Worm (Caenorhabditis elegans): ENCODE results near the gene srbc-54.

srbc-54 gene

DNA sequence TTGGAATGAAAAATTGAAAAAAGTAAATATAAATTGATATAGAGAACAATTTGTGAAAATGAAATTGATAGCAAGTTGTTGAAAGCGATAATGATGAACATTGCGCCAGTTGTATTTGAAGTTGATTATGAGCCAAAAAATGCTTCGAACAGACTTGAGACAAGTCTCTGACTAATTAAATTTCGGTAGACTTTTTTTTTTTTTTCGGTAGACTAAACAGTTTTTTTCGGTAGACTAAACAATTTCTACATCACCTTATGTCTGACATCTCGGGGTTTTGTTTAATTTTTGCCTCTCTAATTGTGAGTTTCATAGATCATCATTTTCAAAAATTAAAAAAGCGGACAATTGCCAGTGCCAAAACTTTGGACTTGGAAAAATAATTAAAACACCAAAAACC is at the start of gene srbc-54:
srbc-54 (minus strand) TSS at position 101 of the 400 bp plus-strand sequence.
- TF ChIP-seq ZK546.5 (tag; optimal IDR thresholded peaks at IDR 0.05) (no peak), nhr-76 (tag; optimal IDR thresholded peaks at IDR 0.05) (no peak), unc-39 (tag; optimal IDR thresholded peaks at IDR 0.05) (no peak), ama-1 (optimal IDR thresholded peaks at IDR 0.05) (no peak), hmg-11 (tag; optimal IDR thresholded peaks at IDR 0.05) (no peak), nhr-67 (tag; optimal IDR thresholded peaks at IDR 0.05) (no peak), elt-3 (tag; optimal IDR thresholded peaks at IDR 0.05) (no peak), ceh-16 (tag; optimal IDR thresholded peaks at IDR 0.05) (no peak), nhr-23 (tag; optimal IDR thresholded peaks at IDR 0.05) (no peak), nhr-237 (tag; optimal IDR thresholded peaks at IDR 0.05) (no peak), nhr-11 (tag; optimal IDR thresholded peaks at IDR 0.05) (no peak), fos-1 (tag; optimal IDR thresholded peaks at IDR 0.05) (no peak), snpc-4 (tag; optimal IDR thresholded peaks at IDR 0.05) (no peak), nhr-12 (tag; optimal IDR thresholded peaks at IDR 0.05) (no peak), egl-27 (tag; optimal IDR thresholded peaks at IDR 0.05) (no peak), elt-2 (tag; optimal IDR thresholded peaks at IDR 0.05) (no peak), lsy-12 (tag; optimal IDR thresholded peaks at IDR 0.05) (no peak), nhr-77 (tag; optimal IDR thresholded peaks at IDR 0.05) (no peak)

DNA sequence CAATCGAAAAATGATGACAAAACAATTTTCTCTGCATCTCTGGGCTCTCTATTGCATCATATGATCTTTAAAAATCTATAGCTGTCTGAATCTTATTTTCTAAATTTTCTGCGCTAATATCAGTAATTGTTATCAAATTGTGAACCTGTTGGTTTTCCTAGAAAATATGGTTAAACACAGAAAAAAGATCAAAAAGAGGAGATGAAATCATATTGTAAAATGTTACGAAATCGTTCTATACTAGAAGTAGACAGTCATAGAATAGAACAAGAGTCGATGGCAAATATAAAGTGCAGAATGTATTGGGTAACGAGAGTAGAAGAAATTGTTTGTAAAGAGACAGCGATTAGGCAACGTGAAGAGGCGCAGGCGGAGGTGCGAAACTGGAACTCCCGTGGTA is 47.2 kb upstream of the srbc-54 start:
- TF ChIP-seq aly-2 (tag; optimal IDR thresholded peaks at IDR 0.05) (no peak), lsy-12 (tag; optimal IDR thresholded peaks at IDR 0.05) (no peak), tbx-2 (tag; optimal IDR thresholded peaks at IDR 0.05) (no peak), fkh-10 (GFP tag; optimal IDR thresholded peaks at IDR 0.05) (no peak), ama-1 (optimal IDR thresholded peaks at IDR 0.05) (no peak), skn-1 (tag; optimal IDR thresholded peaks at IDR 0.05) (peak; percentile 97), unc-39 (tag; optimal IDR thresholded peaks at IDR 0.05) (no peak), ztf-11 (tag; optimal IDR thresholded peaks at IDR 0.05) (no peak), nhr-237 (tag; optimal IDR thresholded peaks at IDR 0.05) (no peak), daf-12 (tag; optimal IDR thresholded peaks at IDR 0.05) (no peak), nhr-11 (tag; optimal IDR thresholded peaks at IDR 0.05) (no peak), pha-4 (tag; optimal IDR thresholded peaks at IDR 0.05) (peak; percentile 84), elt-2 (tag; optimal IDR thresholded peaks at IDR 0.05) (peak; percentile 76), egl-27 (tag; optimal IDR thresholded peaks at IDR 0.05) (peak; percentile 63), nhr-67 (tag; optimal IDR thresholded peaks at IDR 0.05) (no peak), ceh-82 (tag; optimal IDR thresholded peaks at IDR 0.05) (no peak), fkh-2 (tag; optimal IDR thresholded peaks at IDR 0.05) (no peak), nhr-12 (tag; optimal IDR thresholded peaks at IDR 0.05) (no peak), unc-62 (GFP tag; optimal IDR thresholded peaks at IDR 0.05) (no peak), pqm-1 (tag; optimal IDR thresholded peaks at IDR 0.05) (peak; percentile 62), ceh-9 (tag; optimal IDR thresholded peaks at IDR 0.05) (no peak), ceh-28 (tag; optimal IDR thresholded peaks at IDR 0.05) (peak; percentile 68), R02D3.7 (tag; optimal IDR thresholded peaks at IDR 0.05) (no peak), nhr-25 (tag; optimal IDR thresholded peaks at IDR 0.05) (peak; percentile 36), ztf-4 (tag; optimal IDR thresholded peaks at IDR 0.05) (no peak), sea-2 (GFP tag; optimal IDR thresholded peaks at IDR 0.05) (no peak), zag-1 (tag; optimal IDR thresholded peaks at IDR 0.05) (no peak), mml-1 (tag; optimal IDR thresholded peaks at IDR 0.05) (no peak), eor-1 (tag; optimal IDR thresholded peaks at IDR 0.05) (no peak), nhr-23 (tag; optimal IDR thresholded peaks at IDR 0.05) (no peak), snpc-4 (tag; optimal IDR thresholded peaks at IDR 0.05) (no peak), lin-39 (tag; optimal IDR thresholded peaks at IDR 0.05) (no peak), nhr-77 (tag; optimal IDR thresholded peaks at IDR 0.05) (no peak), nhr-43 (tag; optimal IDR thresholded peaks at IDR 0.05; ENCODE audit: poor library complexity, severe bottlenecking) (no peak), egl-5 (tag; optimal IDR thresholded peaks at IDR 0.05) (no peak), lin-15B (tag; optimal IDR thresholded peaks at IDR 0.05) (peak; percentile 15), ceh-16 (tag; optimal IDR thresholded peaks at IDR 0.05) (no peak), mdl-1 (tag; optimal IDR thresholded peaks at IDR 0.05) (no peak), nhr-76 (tag; optimal IDR thresholded peaks at IDR 0.05) (no peak), jun-1 (tag; optimal IDR thresholded peaks at IDR 0.05) (peak; percentile 69), fos-1 (tag; optimal IDR thresholded peaks at IDR 0.05) (no peak), ZK546.5 (tag; optimal IDR thresholded peaks at IDR 0.05) (no peak), nhr-28 (tag; optimal IDR thresholded peaks at IDR 0.05) (no peak), hmg-11 (tag; optimal IDR thresholded peaks at IDR 0.05) (peak; percentile 34), nfya-1 (tag; optimal IDR thresholded peaks at IDR 0.05; ENCODE audit: insufficient read depth) (peak; percentile 18), elt-3 (tag; optimal IDR thresholded peaks at IDR 0.05) (peak in 1 of 3 experiments; percentile 8), elt-1 (tag; optimal IDR thresholded peaks at IDR 0.05) (no peak)

Measured in whole organism, L3 larva.